Fruit fly (Drosophila melanogaster): ENCODE data around the gene CheB38b.

- TF ChIP-seq CG8478 (optimal IDR thresholded peaks at IDR 0.05), result no peak
- no peak for TF ChIP-seq CTCF (optimal IDR thresholded peaks at IDR 0.05)
Measured at dm6 chr2L:20837885-20838284, 20.8 kb upstream of the CheB38b start, which contains the start of gene Spn38F.
